Fruit fly (Drosophila melanogaster) whole organism, adult: ENCODE results near the gene CG8852.
A peak's percentile ranks its signal among the peaks of the same experiment; 100 is the strongest.

Experiments used
- CG11617 ChIP-seq: fragments of 200-800 bp; sonication (Bioruptor generic); optimal IDR thresholded peaks from 2 replicates; lab custom pipeline; 2017; ENCODE audit warnings: mild to moderate bottlenecking, missing biosample characterization, missing genetic modification reagents, missing genetic modification characterization
- CG12768 ChIP-seq: fragments of 200-800 bp; sonication (Bioruptor generic); optimal IDR thresholded peaks from 2 replicates; lab custom pipeline; 2017; ENCODE audit warnings: missing biosample characterization, missing genetic modification characterization, mild to moderate bottlenecking, moderate library complexity, missing genetic modification reagents
- CG14711 ChIP-seq: fragments of 200-800 bp; sonication (Bioruptor generic); optimal IDR thresholded peaks from 2 replicates; lab custom pipeline; 2018; ENCODE audit warnings: missing biosample characterization, mild to moderate bottlenecking, missing genetic modification characterization, moderate library complexity
- CG1620 ChIP-seq: fragments of 200-800 bp; sonication (Bioruptor generic); optimal IDR thresholded peaks from 2 replicates; lab custom pipeline; 2016; ENCODE audit warnings: missing biosample characterization, missing genetic modification characterization
- CG33017 ChIP-seq: fragments of 200-800 bp; sonication (Bioruptor generic); optimal IDR thresholded peaks from 2 replicates; lab custom pipeline; 2018; ENCODE audit warnings: missing biosample characterization, mild to moderate bottlenecking, missing genetic modification characterization, moderate library complexity
- CG5204 ChIP-seq: fragments of 200-800 bp; sonication (Bioruptor generic); optimal IDR thresholded peaks from 2 replicates; lab custom pipeline; 2016; ENCODE audit warnings: missing biosample characterization, missing genetic modification characterization
- CG7045 ChIP-seq: fragments of 200-800 bp; sonication (Bioruptor generic); optimal IDR thresholded peaks from 2 replicates; lab custom pipeline; 2017; ENCODE audit warnings: missing biosample characterization, mild to moderate bottlenecking, missing genetic modification characterization
- CG7101 ChIP-seq: fragments of 200-800 bp; sonication (Bioruptor generic); optimal IDR thresholded peaks from 2 replicates; lab custom pipeline; 2018; ENCODE audit warnings: missing biosample characterization, mild to moderate bottlenecking, missing genetic modification characterization, moderate library complexity
- Clk ChIP-seq: fragments of 200-800 bp; sonication (Bioruptor generic); optimal IDR thresholded peaks from 2 replicates; lab custom pipeline; 2017; ENCODE audit warnings: missing biosample characterization, missing genetic modification characterization
- Crg-1 ChIP-seq: fragments of 200-800 bp; sonication (Bioruptor generic); optimal IDR thresholded peaks from 2 replicates; lab custom pipeline; 2016; ENCODE audit warnings: missing biosample characterization, missing genetic modification characterization
- Hr96 ChIP-seq: fragments of 200-800 bp; sonication (Bioruptor generic); optimal IDR thresholded peaks from 2 replicates; lab custom pipeline; 2016; ENCODE audit warnings: missing biosample characterization, missing genetic modification characterization
- Mnt ChIP-seq: fragments of 200-800 bp; sonication (Bioruptor generic); optimal IDR thresholded peaks from 2 replicates; lab custom pipeline; 2016; ENCODE audit warnings: missing biosample characterization, mild to moderate bottlenecking, missing genetic modification characterization
- bab1 ChIP-seq: fragments of 200-800 bp; sonication (Bioruptor generic); optimal IDR thresholded peaks from 3 replicates; lab custom pipeline; 2019; ENCODE audit warnings: missing biosample characterization, mild to moderate bottlenecking, missing genetic modification characterization, moderate library complexity
- cic ChIP-seq: fragments of 200-800 bp; sonication (Bioruptor generic); optimal IDR thresholded peaks from 2 replicates; lab custom pipeline; 2017; ENCODE audit warnings: missing biosample characterization, mild to moderate bottlenecking, missing genetic modification characterization, moderate library complexity
- cnc ChIP-seq, 2 experiments: fragments of >200 bp; optimal IDR thresholded peaks; 2 replicates each; lab custom pipeline; 2017
- kay ChIP-seq: fragments of 200-800 bp; sonication (Bioruptor generic); peaks from one replicate; lab custom pipeline; 2016; ENCODE audit warnings: missing biosample characterization, missing genetic modification characterization, borderline replicate concordance
- ovo ChIP-seq: fragments of 200-800 bp; sonication (Bioruptor generic); optimal IDR thresholded peaks from 2 replicates; lab custom pipeline; 2016; ENCODE audit warnings: missing biosample characterization, missing genetic modification characterization
- pad ChIP-seq: fragments of 200-800 bp; sonication (Bioruptor generic); optimal IDR thresholded peaks from 3 replicates; lab custom pipeline; 2017; ENCODE audit warnings: missing biosample characterization, missing genetic modification characterization, mild to moderate bottlenecking, moderate library complexity, missing genetic modification reagents
- tj ChIP-seq: fragments of 200-800 bp; sonication (Bioruptor generic); optimal IDR thresholded peaks from 3 replicates; lab custom pipeline; 2017; ENCODE audit warnings: missing biosample characterization, mild to moderate bottlenecking, missing genetic modification characterization, moderate library complexity
- toe ChIP-seq: fragments of 200-800 bp; sonication (Bioruptor generic); optimal IDR thresholded peaks from 2 replicates; lab custom pipeline; 2016; ENCODE audit warnings: missing biosample characterization, missing genetic modification characterization

Gene CG8852

DNA sequence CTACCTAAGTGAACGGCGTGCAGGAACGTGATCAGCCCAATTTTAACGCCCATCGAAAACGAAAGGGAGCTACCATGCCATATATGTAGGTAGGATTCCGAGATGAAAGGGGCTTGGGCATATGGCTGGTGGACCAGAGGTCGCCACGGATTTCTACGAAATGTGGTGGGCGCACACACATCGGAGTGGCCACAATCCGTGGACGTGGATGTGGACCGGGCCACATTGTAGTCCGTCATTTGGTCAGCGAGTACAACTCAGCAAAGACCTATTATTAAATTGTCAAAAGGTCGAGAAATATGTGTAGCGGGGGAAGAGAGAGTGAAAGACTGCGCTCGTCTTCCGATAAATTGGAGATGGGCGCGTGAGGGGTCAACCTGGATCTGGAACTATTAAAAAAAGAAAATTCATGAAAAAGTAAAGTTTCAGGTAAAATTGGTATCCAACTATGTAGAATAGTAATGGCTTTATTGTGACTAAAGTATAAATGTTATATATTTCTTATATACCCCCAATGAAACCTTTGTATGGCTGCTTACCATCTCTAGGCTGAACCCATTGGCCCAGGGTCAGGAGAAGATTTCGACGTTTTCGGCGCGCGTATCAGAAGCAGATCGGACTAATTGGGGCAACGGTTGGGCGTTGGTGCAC lies 30.6 kb downstream of the CG8852 start:
- TF ChIP-seq CG7045: no peak
- no peak for TF ChIP-seq CG33017 (tag; lab: Kevin White, UChicago)
- TF ChIP-seq ovo (GFP tag; lab: Kevin White, UChicago): no peak
- TF ChIP-seq CG7101: no peak

DNA sequence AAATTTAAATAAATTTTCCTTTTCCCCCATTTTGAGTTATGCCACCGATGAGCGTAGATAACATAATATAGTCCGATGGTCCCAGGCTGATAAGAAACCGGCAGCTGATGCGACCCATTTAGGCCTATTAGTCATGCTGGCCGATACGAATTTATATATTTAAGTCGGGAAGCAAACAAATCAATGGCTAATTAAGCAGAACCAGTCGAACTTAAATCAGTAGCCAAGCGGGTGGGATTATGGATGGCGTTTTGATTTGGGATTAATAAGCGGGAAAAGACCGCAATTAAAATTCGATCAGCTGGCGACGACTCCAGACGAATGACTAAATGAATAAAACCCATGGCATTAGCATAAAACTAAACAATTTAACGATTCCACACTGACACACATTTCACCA lies 32.0 kb downstream of the CG8852 start:
- TF ChIP-seq tj (GFP tag; lab: Kevin White, UChicago) (no peak), bab1 (GFP tag; lab: Kevin White, UChicago) (no peak), Mnt (GFP tag; lab: Kevin White, UChicago) (no peak), CG11617 (GFP tag; lab: Kevin White, UChicago) (no peak)

DNA sequence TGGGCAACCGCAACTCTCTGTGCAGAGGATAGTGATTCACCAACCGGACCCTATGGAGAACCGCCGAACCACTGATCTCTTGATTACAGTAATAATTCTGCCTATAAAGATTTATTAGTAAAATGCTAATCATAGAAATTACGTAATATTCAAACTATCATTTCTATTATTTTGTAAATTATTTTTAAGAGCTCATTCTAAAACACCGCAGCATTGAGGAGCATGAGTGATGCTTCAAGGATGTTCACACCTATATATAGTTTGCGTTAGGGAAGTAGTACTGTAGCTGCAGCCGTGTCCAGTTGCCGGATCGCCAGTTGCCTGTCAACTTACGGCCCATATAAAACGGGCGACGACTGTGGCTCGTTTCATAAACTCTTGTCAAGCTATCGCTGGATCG lies 32.5 kb downstream of the CG8852 start:
- no peak for TF ChIP-seq bab1 (GFP tag; lab: Kevin White, UChicago)
- peak; percentile 11 for TF ChIP-seq CG5204 (GFP tag; lab: Kevin White, UChicago)

dm6 chr2L:3558299-3558698 lies 33.4 kb downstream of the CG8852 start:
- no peak for TF ChIP-seq CG1620 (GFP tag; lab: Kevin White, UChicago)

- TF ChIP-seq Mnt (GFP tag; lab: Kevin White, UChicago): no peak
- TF ChIP-seq CG11617 (GFP tag; lab: Kevin White, UChicago): no peak
- no peak for TF ChIP-seq CG1620 (GFP tag; lab: Kevin White, UChicago)
- no peak for TF ChIP-seq CG12768 (GFP tag; lab: Kevin White, UChicago)
- TF ChIP-seq tj (GFP tag; lab: Kevin White, UChicago): no peak
- TF ChIP-seq toe (GFP tag; lab: Kevin White, UChicago): no peak
- TF ChIP-seq CG5204 (GFP tag; lab: Kevin White, UChicago): no peak
- TF ChIP-seq Clk (GFP tag; lab: Kevin White, UChicago): no peak
- no peak for TF ChIP-seq CG7045
- TF ChIP-seq CG14711 (tag; lab: Kevin White, UChicago): no peak
- TF ChIP-seq CG7101: no peak
- no peak for TF ChIP-seq cic (GFP tag; lab: Kevin White, UChicago)
Measured at dm6 chr2L:3559647-3560046, 34.7 kb downstream of the CG8852 start.

DNA sequence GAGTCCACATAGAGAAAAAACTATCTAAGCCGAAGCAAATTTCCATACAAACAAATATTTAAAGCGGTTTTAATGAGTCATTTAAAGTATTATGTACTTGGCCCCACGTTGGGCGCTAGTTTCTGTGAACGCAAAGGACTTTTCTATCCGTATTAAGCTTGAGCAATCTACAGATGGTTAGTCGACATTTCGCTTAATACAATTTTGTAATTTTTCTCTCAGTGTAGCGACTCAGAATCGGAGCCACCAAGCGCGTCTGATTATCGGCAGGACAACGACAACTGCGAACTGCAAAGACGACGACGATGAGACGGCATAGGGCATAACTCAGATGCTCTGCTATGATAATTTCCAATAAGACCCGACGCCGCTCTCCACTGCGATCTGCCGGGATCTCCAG lies 37.5 kb downstream of the CG8852 start:
- no peak for TF ChIP-seq cnc (optimal IDR thresholded peaks at IDR 0.05; lab: Kevin White, UChicago)
- no peak for TF ChIP-seq toe (GFP tag; lab: Kevin White, UChicago)
- TF ChIP-seq pad: no peak
- no peak for TF ChIP-seq CG7101

DNA sequence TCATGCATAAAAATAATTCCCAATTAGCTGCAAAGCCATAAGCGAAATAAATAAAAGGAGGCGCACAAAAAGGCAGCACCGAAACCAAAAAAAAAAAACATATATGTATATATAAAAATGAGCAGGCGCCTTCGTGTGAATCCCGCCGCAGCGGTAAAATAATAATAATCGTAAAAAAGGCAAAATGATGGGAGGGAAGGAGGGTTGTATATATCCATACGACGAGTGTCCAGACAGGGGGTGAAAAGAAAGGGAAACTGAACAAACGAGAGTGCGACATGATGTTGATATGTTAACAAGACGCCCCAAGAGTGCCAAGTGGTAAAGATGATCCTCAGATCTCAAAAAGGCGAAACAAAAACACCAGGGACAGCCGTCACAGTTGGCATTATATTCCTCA lies 39.6 kb downstream of the CG8852 start:
- no peak for TF ChIP-seq ovo (GFP tag; lab: Kevin White, UChicago)
- TF ChIP-seq CG11617 (GFP tag; lab: Kevin White, UChicago): no peak
- no peak for TF ChIP-seq cnc (optimal IDR thresholded peaks at IDR 0.05; lab: Kevin White, UChicago)
- TF ChIP-seq CG1620 (GFP tag; lab: Kevin White, UChicago): no peak
- TF ChIP-seq Mnt (GFP tag; lab: Kevin White, UChicago): no peak
- TF ChIP-seq Clk (GFP tag; lab: Kevin White, UChicago): no peak
- no peak for TF ChIP-seq cic (GFP tag; lab: Kevin White, UChicago)
- TF ChIP-seq CG7101: no peak
- no peak for TF ChIP-seq CG7045
- TF ChIP-seq CG5204 (GFP tag; lab: Kevin White, UChicago): no peak
- no peak for TF ChIP-seq tj (GFP tag; lab: Kevin White, UChicago)

DNA sequence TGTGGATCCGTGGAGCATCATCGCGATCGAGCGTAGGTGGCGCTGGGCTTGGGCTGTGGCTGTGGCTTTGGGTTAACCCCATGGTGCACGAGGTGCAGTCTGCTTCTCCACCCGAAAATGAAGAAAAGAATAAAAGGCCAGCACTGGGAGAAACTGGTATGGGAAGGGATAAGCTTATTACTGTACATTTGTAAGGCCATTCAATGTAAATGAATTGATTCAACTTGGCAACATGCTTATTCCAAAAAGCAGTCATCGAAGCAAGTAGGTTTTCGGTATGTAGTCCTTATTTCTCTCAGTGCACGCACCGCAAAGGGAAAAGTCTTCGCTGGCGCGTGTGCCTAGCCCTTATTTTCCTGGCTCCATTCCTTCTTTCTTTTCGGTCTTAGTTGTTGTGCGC lies 41.6 kb downstream of the CG8852 start:
- TF ChIP-seq cic (GFP tag; lab: Kevin White, UChicago): no peak
- no peak for TF ChIP-seq CG5204 (GFP tag; lab: Kevin White, UChicago)
- TF ChIP-seq kay (GFP tag; lab: Kevin White, UChicago): no peak
- no peak for TF ChIP-seq CG1620 (GFP tag; lab: Kevin White, UChicago)
- TF ChIP-seq toe (GFP tag; lab: Kevin White, UChicago): no peak
- no peak for TF ChIP-seq Mnt (GFP tag; lab: Kevin White, UChicago)
- no peak for TF ChIP-seq CG12768 (GFP tag; lab: Kevin White, UChicago)
- no peak for TF ChIP-seq CG14711 (tag; lab: Kevin White, UChicago)
- TF ChIP-seq bab1 (GFP tag; lab: Kevin White, UChicago): no peak
- TF ChIP-seq pad: no peak
- TF ChIP-seq Crg-1: no peak
- no peak for TF ChIP-seq Hr96 (GFP tag; lab: Kevin White, UChicago)
